Fruit fly (Drosophila melanogaster) Kc167 (cell line): ENCODE data around the gene mAcon2.

ENCODE experiments used
- Myc ChIP-seq: fragments of >200 bp; optimal IDR thresholded peaks from 2 replicates; lab custom pipeline; 2017; ENCODE audit warnings: missing external identifiers
- Sin3A ChIP-seq: fragments of >200 bp; optimal IDR thresholded peaks from 2 replicates; lab custom pipeline; 2018; ENCODE audit warnings: missing external identifiers
- h ChIP-seq: fragments of >200 bp; optimal IDR thresholded peaks from 3 replicates; lab custom pipeline; 2018; ENCODE audit warnings: missing external identifiers
- insv ChIP-seq: fragments of >200 bp; optimal IDR thresholded peaks from 3 replicates; lab custom pipeline; 2018; ENCODE audit warnings: missing external identifiers
- psq ChIP-seq: fragments of >200 bp; optimal IDR thresholded peaks from 2 replicates; lab custom pipeline; 2017; ENCODE audit warnings: missing external identifiers
- ttk ChIP-seq: sonication (Bioruptor generic); optimal IDR thresholded peaks from 2 replicates; lab custom pipeline; 2017; ENCODE audit warnings: missing external identifiers

Gene mAcon2

dm6 chr3R:11167931-11168465, 31.0 kb downstream of the mAcon2 start, which contains the start of gene Ugt35E2:
Gene Ugt35E2 (minus strand): TSS chr3R:11167981.
- TF ChIP-seq Myc (lab: Kevin White, UChicago) = no peak
- no peak for TF ChIP-seq insv (lab: Kevin White, UChicago)
- TF ChIP-seq psq (lab: Kevin White, UChicago) = no peak
- TF ChIP-seq h (lab: Kevin White, UChicago) = no peak
- no peak for TF ChIP-seq Sin3A (lab: Kevin White, UChicago)
- TF ChIP-seq ttk (lab: Kevin White, UChicago) = no peak

- TF ChIP-seq psq (lab: Kevin White, UChicago) = no peak
Observed at dm6 chr3R:11170146-11170545, 33.2 kb downstream of the mAcon2 start, which contains the start of gene Ugt35B1. Gene Ugt35B1 (minus strand): TSS chr3R:11170246.

dm6 chr3R:11172460-11173168, 35.6 kb downstream of the mAcon2 start, which contains the start of gene Ugt35A1:
Gene Ugt35A1 (minus strand): TSS chr3R:11172664.
- no peak for TF ChIP-seq insv (lab: Kevin White, UChicago)
- no peak for TF ChIP-seq ttk (lab: Kevin White, UChicago)
- TF ChIP-seq Sin3A (lab: Kevin White, UChicago) = no peak
- TF ChIP-seq psq (lab: Kevin White, UChicago) = no peak
- no peak for TF ChIP-seq h (lab: Kevin White, UChicago)
- TF ChIP-seq Myc (lab: Kevin White, UChicago) = no peak

- no peak for TF ChIP-seq Sin3A (lab: Kevin White, UChicago)
- TF ChIP-seq ttk (lab: Kevin White, UChicago) = no peak
Observed at dm6 chr3R:11173169-11173506, 36.2 kb downstream of the mAcon2 start.

- TF ChIP-seq insv (lab: Kevin White, UChicago) (no peak), ttk (lab: Kevin White, UChicago) (no peak), psq (lab: Kevin White, UChicago) (no peak), Sin3A (lab: Kevin White, UChicago) (no peak), h (lab: Kevin White, UChicago) (no peak), Myc (lab: Kevin White, UChicago) (no peak)
Observed at dm6 chr3R:11175308-11175707, 38.3 kb downstream of the mAcon2 start, which contains the start of the genes Ugt304A1 and Ugt303A1. Gene Ugt304A1 (minus strand): TSS chr3R:11175408. Gene Ugt303A1 (plus strand): TSS chr3R:11175529.

dm6 chr3R:11175777-11176176, 38.8 kb downstream of the mAcon2 start:
- TF ChIP-seq h (lab: Kevin White, UChicago) = no peak
- TF ChIP-seq Sin3A (lab: Kevin White, UChicago) = no peak
- TF ChIP-seq ttk (lab: Kevin White, UChicago) = no peak
- TF ChIP-seq Myc (lab: Kevin White, UChicago) = no peak
- TF ChIP-seq insv (lab: Kevin White, UChicago) = no peak
- no peak for TF ChIP-seq psq (lab: Kevin White, UChicago)

- TF ChIP-seq h (lab: Kevin White, UChicago) = no peak
- no peak for TF ChIP-seq Myc (lab: Kevin White, UChicago)
- no peak for TF ChIP-seq insv (lab: Kevin White, UChicago)
- no peak for TF ChIP-seq Sin3A (lab: Kevin White, UChicago)
- TF ChIP-seq ttk (lab: Kevin White, UChicago) = no peak
- TF ChIP-seq psq (lab: Kevin White, UChicago) = no peak
Observed at dm6 chr3R:11177579-11177978, 40.6 kb downstream of the mAcon2 start.

dm6 chr3R:11178300-11178699, 41.3 kb downstream of the mAcon2 start:
- TF ChIP-seq Sin3A (lab: Kevin White, UChicago) = no peak
- no peak for TF ChIP-seq h (lab: Kevin White, UChicago)
- TF ChIP-seq ttk (lab: Kevin White, UChicago) = no peak
- no peak for TF ChIP-seq psq (lab: Kevin White, UChicago)
- TF ChIP-seq Myc (lab: Kevin White, UChicago) = no peak
- no peak for TF ChIP-seq insv (lab: Kevin White, UChicago)
